Worm (Caenorhabditis elegans): Measurements from ENCODE around the gene srg-58.

DNA sequence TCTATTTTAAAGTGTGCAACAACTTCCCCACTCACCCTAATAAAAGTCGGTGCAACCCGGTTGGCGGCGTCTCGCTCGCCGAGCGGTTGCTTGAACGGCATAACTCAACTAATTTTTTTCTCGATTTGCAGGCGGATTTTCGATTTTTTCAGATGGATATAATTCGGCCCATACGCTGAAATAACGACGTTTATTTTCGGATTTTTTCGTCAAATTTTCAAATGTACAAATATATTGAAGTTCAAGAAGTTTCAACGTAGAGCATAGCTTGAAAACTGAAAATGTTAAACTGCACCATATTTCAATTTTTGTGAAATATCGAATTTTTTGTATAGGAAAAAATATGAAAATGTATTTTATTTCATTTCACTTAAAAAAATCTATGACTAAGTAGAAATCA, 48.4 kb upstream of the srg-58 start, which contains the start of gene ketn-1:
- no peak for TF ChIP-seq lir-3 (tag; optimal IDR thresholded peaks at IDR 0.05; ENCODE audit: poor library complexity)
- no peak for TF ChIP-seq snpc-4 (tag; optimal IDR thresholded peaks at IDR 0.05)
- no peak for TF ChIP-seq hlh-4 (tag; optimal IDR thresholded peaks at IDR 0.05)
- no peak for TF ChIP-seq nhr-77 (tag; optimal IDR thresholded peaks at IDR 0.05)
- TF ChIP-seq nhr-11 (tag; optimal IDR thresholded peaks at IDR 0.05): no peak
- no peak for TF ChIP-seq lin-39 (tag; optimal IDR thresholded peaks at IDR 0.05)
- TF ChIP-seq elt-3 (tag; optimal IDR thresholded peaks at IDR 0.05): no peak
- TF ChIP-seq ztf-4 (tag; optimal IDR thresholded peaks at IDR 0.05): no peak
- TF ChIP-seq unc-62 (GFP tag; optimal IDR thresholded peaks at IDR 0.05): no peak

Measured in whole organism, L1 larva.